Fruit fly (Drosophila melanogaster) whole organism, wandering third instar larva: ENCODE data around the gene RpS14b.
A peak's percentile ranks its signal among the peaks of the same experiment; 100 is the strongest.

ENCODE experiments used
- Abd-B ChIP-seq: fragments of >200 bp; optimal IDR thresholded peaks from 2 replicates; lab custom pipeline; 2017; ENCODE audit warnings: missing biosample characterization, missing genetic modification characterization
- CG32264 ChIP-seq: fragments of 200-800 bp; sonication (Bioruptor generic); optimal IDR thresholded peaks from 2 replicates; lab custom pipeline; 2016; ENCODE audit warnings: missing biosample characterization, missing genetic modification characterization
- CG9705 ChIP-seq: fragments of 200-800 bp; sonication (Bioruptor generic); optimal IDR thresholded peaks from 2 replicates; lab custom pipeline; 2018; ENCODE audit warnings: missing biosample characterization, mild to moderate bottlenecking, missing genetic modification characterization
- CrebA ChIP-seq: fragments of 200-800 bp; sonication (Bioruptor generic); optimal IDR thresholded peaks from 2 replicates; lab custom pipeline; 2016; ENCODE audit warnings: missing biosample characterization, mild to moderate bottlenecking, missing genetic modification characterization, borderline replicate concordance
- Dfd ChIP-seq: fragments of >200 bp; optimal IDR thresholded peaks from 2 replicates; lab custom pipeline; 2017; ENCODE audit warnings: missing biosample characterization, missing genetic modification characterization
- Dif ChIP-seq: fragments of 200-275, 200-300 bp; sonication (Bioruptor generic); optimal IDR thresholded peaks from 2 replicates; lab custom pipeline; 2018; ENCODE audit warnings: missing biosample characterization, missing genetic modification characterization; ENCODE audit not compliant: partially characterized antibody
- GATAd ChIP-seq: sonication (Bioruptor generic); optimal IDR thresholded peaks from 2 replicates; lab custom pipeline; 2016; ENCODE audit warnings: missing biosample characterization, missing genetic modification characterization
- HLH106 ChIP-seq: fragments of 200-800 bp; optimal IDR thresholded peaks from 3 replicates; lab custom pipeline; 2019; ENCODE audit warnings: missing biosample characterization, mild to moderate bottlenecking, missing genetic modification characterization, moderate library complexity
- Hnf4 ChIP-seq: fragments of 200-800 bp; sonication (Bioruptor generic); optimal IDR thresholded peaks from 2 replicates; lab custom pipeline; 2016; ENCODE audit warnings: missing biosample characterization, mild to moderate bottlenecking, missing genetic modification characterization
- Hr78 ChIP-seq: fragments of >200 bp; optimal IDR thresholded peaks from 2 replicates; lab custom pipeline; 2017; ENCODE audit warnings: missing biosample characterization, missing genetic modification characterization
- Hr83 ChIP-seq: fragments of 200-300 bp; sonication (Bioruptor generic); optimal IDR thresholded peaks from 2 replicates; lab custom pipeline; 2016; ENCODE audit warnings: missing biosample characterization, mild to moderate bottlenecking, missing genetic modification characterization, moderate library complexity; ENCODE audit not compliant: poor library complexity, severe bottlenecking
- Jra ChIP-seq: sonication (Bioruptor generic); optimal IDR thresholded peaks from 2 replicates; lab custom pipeline; 2016; ENCODE audit warnings: missing biosample characterization, missing genetic modification characterization
- Mio ChIP-seq: sonication (Bioruptor generic); optimal IDR thresholded peaks from 2 replicates; lab custom pipeline; 2016; ENCODE audit warnings: missing biosample characterization, missing genetic modification characterization
- Myc ChIP-seq: fragments of >200 bp; optimal IDR thresholded peaks from 2 replicates; lab custom pipeline; 2017
- N ChIP-seq: fragments of >200 bp; optimal IDR thresholded peaks from 2 replicates; lab custom pipeline; 2018; ENCODE audit warnings: missing biosample characterization, missing external identifiers, missing genetic modification characterization
- OdsH ChIP-seq: fragments of 200-800 bp; sonication (Bioruptor generic); optimal IDR thresholded peaks from 2 replicates; lab custom pipeline; 2016; ENCODE audit warnings: missing biosample characterization, mild to moderate bottlenecking, missing genetic modification characterization
- Rel ChIP-seq, 2 experiments: fragments of 200-800 bp; sonication (Bioruptor generic) in 1 of 2; optimal IDR thresholded peaks; 2 replicates in 1 of 2; 3 replicates in 1 of 2; lab custom pipeline; 2016 to 2019; ENCODE audit warnings: mild to moderate bottlenecking in 2 of 2, missing biosample characterization in 2 of 2, missing genetic modification characterization in 2 of 2, moderate library complexity in 1 of 2
- Sp1 ChIP-seq: fragments of 200-800 bp; sonication (Bioruptor generic); optimal IDR thresholded peaks from 3 replicates; lab custom pipeline; 2019; ENCODE audit warnings: missing biosample characterization, mild to moderate bottlenecking, missing genetic modification characterization, moderate library complexity
- Vsx2 ChIP-seq: fragments of 200-300, 225-300 bp; sonication (Bioruptor generic); optimal IDR thresholded peaks from 2 replicates; lab custom pipeline; 2018; ENCODE audit warnings: missing biosample characterization, missing genetic modification characterization; ENCODE audit not compliant: partially characterized antibody
- br ChIP-seq: fragments of 200-800 bp; sonication (Bioruptor generic); optimal IDR thresholded peaks from 2 replicates; lab custom pipeline; 2016; ENCODE audit warnings: missing biosample characterization, missing genetic modification characterization
- brk ChIP-seq: fragments of 200-800 bp; sonication (Bioruptor generic); optimal IDR thresholded peaks from 2 replicates; lab custom pipeline; 2016; ENCODE audit warnings: missing biosample characterization, mild to moderate bottlenecking, missing genetic modification characterization
- dl ChIP-seq, 2 experiments: fragments of 175-275, 200-275 bp in 1 of 2; fragments of 200-275 bp in 1 of 2; sonication (Bioruptor generic); optimal IDR thresholded peaks; lab custom pipeline; 2018; ENCODE audit warnings: mild to moderate bottlenecking in 2 of 2, missing biosample characterization in 2 of 2, missing genetic modification characterization in 2 of 2, moderate library complexity in 2 of 2; ENCODE audit not compliant: partially characterized antibody in 2 of 2, insufficient read depth in 1 of 2
- dmrt93B ChIP-seq: fragments of 200-800 bp; sonication (Bioruptor generic); optimal IDR thresholded peaks from 2 replicates; lab custom pipeline; 2018; ENCODE audit warnings: missing biosample characterization, mild to moderate bottlenecking, missing genetic modification characterization
- dsf ChIP-seq: sonication (Bioruptor generic); optimal IDR thresholded peaks from 2 replicates; lab custom pipeline; 2016; ENCODE audit warnings: missing biosample characterization, missing genetic modification characterization, borderline replicate concordance
- ey ChIP-seq: fragments of 200-800 bp; sonication (Bioruptor generic); optimal IDR thresholded peaks from 2 replicates; lab custom pipeline; 2016; ENCODE audit warnings: missing biosample characterization, missing genetic modification characterization
- foxo ChIP-seq, 2 experiments: fragments of 200-800 bp; sonication (Bioruptor generic); optimal IDR thresholded peaks; 2 replicates in 1 of 2; 3 replicates in 1 of 2; lab custom pipeline; 2016 to 2017; ENCODE audit warnings: missing biosample characterization in 2 of 2, missing genetic modification characterization in 2 of 2
- fru ChIP-seq: fragments of 200-800 bp; sonication (Bioruptor generic); optimal IDR thresholded peaks from 3 replicates; lab custom pipeline; 2016; ENCODE audit warnings: missing biosample characterization, mild to moderate bottlenecking, missing genetic modification characterization
- h ChIP-seq: fragments of 200-800 bp; sonication (Bioruptor generic); optimal IDR thresholded peaks from 3 replicates; lab custom pipeline; 2016; ENCODE audit warnings: missing biosample characterization, mild to moderate bottlenecking, missing genetic modification characterization
- jim ChIP-seq: fragments of 175-275, 200-325 bp; sonication (Bioruptor generic); optimal IDR thresholded peaks from 2 replicates; lab custom pipeline; 2016; ENCODE audit warnings: missing biosample characterization, mild to moderate bottlenecking, missing genetic modification characterization
- lola ChIP-seq: fragments of >200 bp; optimal IDR thresholded peaks from 2 replicates; lab custom pipeline; 2017; ENCODE audit warnings: missing biosample characterization, missing genetic modification characterization
- pan ChIP-seq: fragments of >200 bp; optimal IDR thresholded peaks from 2 replicates; lab custom pipeline; 2017
- psq ChIP-seq: fragments of 200-800 bp; sonication (Bioruptor generic); optimal IDR thresholded peaks from 3 replicates; lab custom pipeline; 2017; ENCODE audit warnings: missing biosample characterization, mild to moderate bottlenecking, missing genetic modification characterization, moderate library complexity
- rgr ChIP-seq: fragments of 200-800 bp; sonication (Bioruptor generic); optimal IDR thresholded peaks from 3 replicates; lab custom pipeline; 2016; ENCODE audit warnings: missing biosample characterization, mild to moderate bottlenecking, missing genetic modification characterization
- sage ChIP-seq: fragments of 200-800 bp; sonication (Bioruptor generic); optimal IDR thresholded peaks from 2 replicates; lab custom pipeline; 2016; ENCODE audit warnings: missing biosample characterization, mild to moderate bottlenecking, missing genetic modification characterization
- sv ChIP-seq: fragments of 200-800 bp; sonication (Bioruptor generic); optimal IDR thresholded peaks from 3 replicates; lab custom pipeline; 2016; ENCODE audit warnings: missing biosample characterization, missing genetic modification characterization
- tai ChIP-seq: sonication (Bioruptor generic); optimal IDR thresholded peaks from 2 replicates; lab custom pipeline; 2016; ENCODE audit warnings: missing biosample characterization, missing genetic modification characterization
- usp ChIP-seq: fragments of >200 bp; optimal IDR thresholded peaks from 2 replicates; lab custom pipeline; 2017; ENCODE audit warnings: missing biosample characterization, missing genetic modification characterization
- woc ChIP-seq: sonication (Bioruptor generic); optimal IDR thresholded peaks from 2 replicates; lab custom pipeline; 2016; ENCODE audit warnings: missing biosample characterization, mild to moderate bottlenecking, missing genetic modification characterization

The RpS14b gene

DNA sequence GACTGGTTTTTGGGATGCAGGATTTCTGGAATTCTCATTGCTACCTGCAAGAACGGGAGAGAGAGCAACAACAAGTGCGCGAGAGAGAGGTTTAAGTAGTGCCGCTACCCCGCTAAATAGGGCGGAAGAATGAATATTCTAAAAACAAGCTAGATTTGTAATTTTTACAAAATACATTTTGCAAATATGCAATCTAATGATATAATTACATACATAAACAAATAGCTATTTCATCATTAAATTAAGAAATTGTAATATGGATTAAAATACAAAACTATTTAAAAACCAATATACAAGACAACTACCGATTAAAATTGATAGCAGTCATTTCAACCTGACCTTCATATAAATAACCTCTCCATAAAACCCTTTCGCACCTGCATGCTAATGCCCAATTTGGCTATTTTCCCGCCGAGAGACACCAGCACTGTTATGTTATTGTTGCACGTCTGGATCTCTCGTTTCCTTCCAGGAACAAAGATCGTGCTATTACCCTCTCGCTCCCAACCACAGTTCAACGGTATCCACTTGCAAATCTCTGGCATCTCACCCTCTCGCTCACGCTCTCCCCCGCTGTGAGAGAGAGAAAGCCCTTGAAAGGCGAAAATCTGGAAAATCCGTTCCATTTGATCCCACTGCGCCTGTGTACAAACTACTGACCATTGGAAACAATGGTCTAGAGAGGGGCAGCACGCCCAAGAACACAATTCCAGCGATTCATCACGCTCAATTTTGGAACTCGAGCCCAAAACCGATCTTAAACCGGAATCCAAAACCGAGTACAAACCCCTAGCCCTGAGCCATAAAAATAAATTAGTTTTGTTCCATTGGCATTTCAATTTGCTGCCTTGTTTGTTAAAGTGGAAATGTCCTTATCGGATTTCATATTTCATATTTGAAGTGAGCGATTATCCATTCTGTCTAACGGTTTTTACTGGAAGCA is 42.8 kb upstream of the RpS14b start, which contains the start of gene Nek2:
TSS of gene Nek2 (minus strand) at position 51 of the 943 bp plus-strand sequence.
- TF ChIP-seq woc (peak; percentile 75), Myc (lab: Kevin White, UChicago) (peak; percentile 76), dmrt93B (no peak), HLH106 (tag; lab: Kevin White, UChicago) (peak; percentile 51), GATAd (no peak), Jra (GFP tag; lab: Kevin White, UChicago) (no peak), Dfd (no peak), foxo (GFP tag; optimal IDR thresholded peaks at IDR 0.05; lab: Kevin White, UChicago) (peak in 1 of 2 experiments; percentile 37), fru (GFP tag; lab: Kevin White, UChicago) (peak; percentile 15), ey (no peak), Sp1 (peak; percentile 49), OdsH (peak; percentile 42), h (GFP tag; lab: Kevin White, UChicago) (peak; percentile 24), psq (GFP tag; lab: Kevin White, UChicago) (peak; percentile 23), Rel (GFP tag; optimal IDR thresholded peaks at IDR 0.05; lab: Kevin White, UChicago) (no peak), Rel (tag; optimal IDR thresholded peaks at IDR 0.05; lab: Kevin White, UChicago) (no peak), dl (GFP tag; optimal IDR thresholded peaks at IDR 0.05; lab: Kevin White, UChicago; ENCODE audit: insufficient read depth in 1 of 2, partially characterized antibody in 2 of 2) (peak; percentile 13 to 46)
- TF ChIP-seq, all 38 proteins: peak for 10

DNA sequence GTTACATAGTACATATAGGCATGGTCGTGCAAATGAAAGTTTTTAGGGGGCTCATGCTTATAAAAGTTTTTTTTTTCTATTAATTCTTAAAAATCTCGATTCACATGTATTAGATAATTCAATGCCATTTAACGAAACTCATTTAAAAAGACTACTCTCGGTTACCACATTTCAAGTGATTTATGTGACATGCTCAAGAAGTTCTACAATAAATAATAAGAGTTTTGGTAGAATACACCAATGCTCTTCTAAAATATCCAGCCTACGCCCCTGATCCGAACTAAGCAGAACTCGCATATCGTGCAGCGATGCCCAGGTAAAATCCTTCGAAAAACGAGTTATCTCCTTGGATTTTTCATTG is 42.2 kb upstream of the RpS14b start:
- peak; percentile 62 for TF ChIP-seq Sp1
- no peak for TF ChIP-seq brk (GFP tag; lab: Kevin White, UChicago)
- no peak for TF ChIP-seq Hr83 (GFP tag; lab: Kevin White, UChicago)
- TF ChIP-seq Abd-B (GFP tag; lab: Kevin White, UChicago): no peak
- TF ChIP-seq CG32264 (GFP tag; lab: Kevin White, UChicago): no peak
- TF ChIP-seq psq (GFP tag; lab: Kevin White, UChicago): peak; percentile 12
- TF ChIP-seq HLH106 (tag; lab: Kevin White, UChicago): peak; percentile 58
- no peak for TF ChIP-seq tai (GFP tag; lab: Kevin White, UChicago)
- TF ChIP-seq dsf: no peak
- TF ChIP-seq Jra (GFP tag; lab: Kevin White, UChicago): no peak
- no peak for TF ChIP-seq lola (GFP tag; lab: Kevin White, UChicago)
- TF ChIP-seq woc: no peak
- TF ChIP-seq OdsH: peak; percentile 52
- TF ChIP-seq Vsx2: no peak
- no peak for TF ChIP-seq Dfd
- TF ChIP-seq GATAd: no peak
- no peak for TF ChIP-seq usp
- no peak for TF ChIP-seq Mio (GFP tag; lab: Kevin White, UChicago)
- peak; percentile 17 for TF ChIP-seq dmrt93B
- TF ChIP-seq ey: peak; percentile 63
- TF ChIP-seq dl (GFP tag; optimal IDR thresholded peaks at IDR 0.05; lab: Kevin White, UChicago; ENCODE audit: insufficient read depth in 1 of 2, partially characterized antibody in 2 of 2): no peak
- no peak for TF ChIP-seq Myc (lab: Kevin White, UChicago)
- peak in 1 of 2 experiments; percentile 71 for TF ChIP-seq foxo (GFP tag; optimal IDR thresholded peaks at IDR 0.05; lab: Kevin White, UChicago)
- peak; percentile 38 for TF ChIP-seq Hnf4 (GFP tag; lab: Kevin White, UChicago)
- peak; percentile 68 for TF ChIP-seq fru (GFP tag; lab: Kevin White, UChicago)
- TF ChIP-seq sage (GFP tag; lab: Kevin White, UChicago): no peak
- TF ChIP-seq CrebA (GFP tag; lab: Kevin White, UChicago): no peak
- TF ChIP-seq h (GFP tag; lab: Kevin White, UChicago): peak; percentile 59
- no peak for TF ChIP-seq N (GFP tag; lab: Kevin White, UChicago)
- no peak for TF ChIP-seq Rel (GFP tag; optimal IDR thresholded peaks at IDR 0.05; lab: Kevin White, UChicago)
- TF ChIP-seq Rel (tag; optimal IDR thresholded peaks at IDR 0.05; lab: Kevin White, UChicago): no peak
- TF ChIP-seq jim (GFP tag; lab: Kevin White, UChicago): no peak
- TF ChIP-seq rgr: peak; percentile 62
- no peak for TF ChIP-seq CG9705 (GFP tag; lab: Kevin White, UChicago)
- peak; percentile 39 for TF ChIP-seq br (GFP tag; lab: Kevin White, UChicago)
- no peak for TF ChIP-seq pan (lab: Kevin White, UChicago)
- no peak for TF ChIP-seq Hr78 (GFP tag; lab: Kevin White, UChicago)
- no peak for TF ChIP-seq sv (GFP tag; lab: Kevin White, UChicago)
- TF ChIP-seq Dif: no peak
